Worm (Caenorhabditis elegans) whole organism, L3 larva: ENCODE measurements around the gene F54E2.5.

ENCODE experiments used
- R02D3.7 ChIP-seq: fragments of 150-350 bp; optimal IDR thresholded peaks from 2 replicates; lab custom pipeline; 2014; ENCODE audit warnings: missing biosample characterization, missing genetic modification characterization
- aly-2 ChIP-seq: fragments of 150-350 bp; optimal IDR thresholded peaks from 2 replicates; lab custom pipeline; 2014; ENCODE audit warnings: missing biosample characterization, missing genetic modification characterization
- ama-1 ChIP-seq: fragments of 150-350 bp; optimal IDR thresholded peaks from 2 replicates; lab custom pipeline; 2018
- ceh-28 ChIP-seq: fragments of 150-350 bp; optimal IDR thresholded peaks from 2 replicates; lab custom pipeline; 2014; ENCODE audit warnings: missing biosample characterization, missing genetic modification reagents, missing genetic modification characterization
- ceh-82 ChIP-seq: fragments of 150-350 bp; optimal IDR thresholded peaks from 2 replicates; lab custom pipeline; 2014; ENCODE audit warnings: missing biosample characterization, missing genetic modification characterization
- daf-12 ChIP-seq: fragments of 150-350 bp; optimal IDR thresholded peaks from 2 replicates; lab custom pipeline; 2014; ENCODE audit warnings: missing biosample characterization, missing genetic modification reagents, missing genetic modification characterization
- egl-5 ChIP-seq: fragments of 150-350 bp; optimal IDR thresholded peaks from 2 replicates; lab custom pipeline; 2017; ENCODE audit warnings: missing biosample characterization, missing genetic modification reagents, missing genetic modification characterization, inconsistent platforms
- elt-2 ChIP-seq: sonication (generic microtip); optimal IDR thresholded peaks from 2 replicates; lab custom pipeline; 2016; ENCODE audit warnings: missing genetic modification reagents, mild to moderate bottlenecking, missing genetic modification characterization, missing compliant biosample characterization
- eor-1 ChIP-seq, 2 experiments: fragments of 150-350 bp; optimal IDR thresholded peaks; 2 replicates each; lab custom pipeline; 2014 to 2018; ENCODE audit warnings: missing biosample characterization in 2 of 2, missing genetic modification characterization in 2 of 2
- fkh-2 ChIP-seq: fragments of 150-350 bp; optimal IDR thresholded peaks from 2 replicates; lab custom pipeline; 2014; ENCODE audit warnings: missing biosample characterization, missing genetic modification reagents, missing genetic modification characterization
- fos-1 ChIP-seq: fragments of 150-350 bp; optimal IDR thresholded peaks from 2 replicates; lab custom pipeline; 2014; ENCODE audit warnings: missing biosample characterization, missing genetic modification characterization
- jun-1 ChIP-seq: fragments of 150-350 bp; optimal IDR thresholded peaks from 2 replicates; lab custom pipeline; 2014; ENCODE audit warnings: missing biosample characterization, missing genetic modification reagents, missing genetic modification characterization
- lin-15B ChIP-seq: fragments of 150-350 bp; optimal IDR thresholded peaks from 2 replicates; lab custom pipeline; 2014; ENCODE audit warnings: missing biosample characterization, missing genetic modification characterization
- lin-39 ChIP-seq: fragments of 150-350 bp; optimal IDR thresholded peaks from 2 replicates; lab custom pipeline; 2018; ENCODE audit warnings: missing biosample characterization, missing genetic modification reagents, missing genetic modification characterization
- mml-1 ChIP-seq: fragments of 150-350 bp; sonication (generic microtip); optimal IDR thresholded peaks from 3 replicates; lab custom pipeline; 2014; ENCODE audit warnings: missing biosample characterization, missing genetic modification characterization
- nfya-1 ChIP-seq: sonication (generic microtip); optimal IDR thresholded peaks from 2 replicates; lab custom pipeline; 2017; ENCODE audit warnings: missing genetic modification characterization, mild to moderate bottlenecking, missing compliant biosample characterization, antibody characterized with exemption, moderate library complexity; ENCODE audit not compliant: insufficient read depth
- nhr-11 ChIP-seq: fragments of 150-350 bp; optimal IDR thresholded peaks from 2 replicates; lab custom pipeline; 2014; ENCODE audit warnings: missing biosample characterization, missing genetic modification characterization
- nhr-23 ChIP-seq: fragments of 150-350 bp; optimal IDR thresholded peaks from 2 replicates; lab custom pipeline; 2014; ENCODE audit warnings: missing biosample characterization, missing genetic modification reagents, missing genetic modification characterization
- nhr-25 ChIP-seq: sonication (generic microtip); optimal IDR thresholded peaks from 2 replicates; lab custom pipeline; 2017; ENCODE audit warnings: missing biosample characterization, missing genetic modification characterization
- nhr-28 ChIP-seq: fragments of 150-350 bp; optimal IDR thresholded peaks from 2 replicates; lab custom pipeline; 2014; ENCODE audit warnings: missing biosample characterization, missing genetic modification characterization
- nhr-43 ChIP-seq: sonication (generic microtip); optimal IDR thresholded peaks from 2 replicates; lab custom pipeline; 2016; ENCODE audit warnings: mild to moderate bottlenecking, missing genetic modification characterization, missing compliant biosample characterization; ENCODE audit not compliant: poor library complexity, severe bottlenecking
- nhr-76 ChIP-seq: fragments of 150-350 bp; sonication (generic microtip); optimal IDR thresholded peaks from 5 replicates; lab custom pipeline; 2014; ENCODE audit warnings: missing biosample characterization, missing genetic modification characterization
- pha-4 ChIP-seq: fragments of 150-350 bp; optimal IDR thresholded peaks from 2 replicates; lab custom pipeline; 2014; ENCODE audit warnings: missing biosample characterization, missing genetic modification reagents, missing genetic modification characterization
- pqm-1 ChIP-seq: fragments of 150-350 bp; optimal IDR thresholded peaks from 2 replicates; lab custom pipeline; 2017; ENCODE audit warnings: missing biosample characterization, missing genetic modification characterization, inconsistent platforms
- sea-2 ChIP-seq: fragments of 150-350 bp; sonication (generic microtip); optimal IDR thresholded peaks from 4 replicates; lab custom pipeline; 2014; ENCODE audit warnings: missing biosample characterization, missing genetic modification reagents, missing genetic modification characterization
- snpc-4 ChIP-seq: fragments of 150-350 bp; optimal IDR thresholded peaks from 2 replicates; lab custom pipeline; 2014; ENCODE audit warnings: missing biosample characterization, missing genetic modification characterization
- zag-1 ChIP-seq: fragments of 150-350 bp; optimal IDR thresholded peaks from 2 replicates; lab custom pipeline; 2014; ENCODE audit warnings: missing biosample characterization, missing genetic modification characterization

Gene F54E2.5

DNA sequence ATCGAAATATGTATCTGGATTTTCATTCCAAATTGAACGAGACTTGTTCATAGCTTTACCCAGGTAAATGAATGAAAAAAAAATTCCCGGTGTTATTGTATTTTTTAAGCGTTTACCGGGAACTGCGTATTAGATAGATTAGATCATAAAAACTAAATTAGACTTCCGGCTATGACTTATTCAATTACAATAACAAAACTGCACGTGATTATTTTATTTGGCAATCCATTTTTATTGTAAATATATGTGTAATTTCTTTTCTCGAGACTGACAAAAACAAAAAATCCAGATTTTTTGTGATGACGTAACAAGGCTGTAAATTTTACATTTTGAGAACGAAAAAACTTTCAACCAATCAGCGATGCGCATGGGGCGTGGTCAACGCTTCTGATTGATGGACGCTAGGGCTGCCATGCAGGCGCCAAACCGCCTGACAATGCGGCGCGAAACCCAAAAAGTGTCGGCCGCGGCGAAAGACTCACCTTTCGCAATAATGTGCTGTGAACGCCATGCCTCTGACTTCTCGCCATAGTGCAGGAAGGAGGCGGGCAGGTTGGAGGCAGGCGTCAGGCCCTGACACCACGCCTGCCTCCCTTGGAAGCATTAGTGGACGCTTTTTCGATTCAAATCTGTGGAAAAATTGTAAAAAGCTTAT is 5.9 kb upstream of the F54E2.5 start, which contains the start of gene srh-36:
TSS of gene srh-36 (minus strand) at position 51 of the 655 bp plus-strand sequence.
- TF ChIP-seq nhr-23 (tag; lab: Kevin White, UChicago) = no peak
- TF ChIP-seq nfya-1 (tag; lab: Kevin White, UChicago) = peak; percentile 46

DNA sequence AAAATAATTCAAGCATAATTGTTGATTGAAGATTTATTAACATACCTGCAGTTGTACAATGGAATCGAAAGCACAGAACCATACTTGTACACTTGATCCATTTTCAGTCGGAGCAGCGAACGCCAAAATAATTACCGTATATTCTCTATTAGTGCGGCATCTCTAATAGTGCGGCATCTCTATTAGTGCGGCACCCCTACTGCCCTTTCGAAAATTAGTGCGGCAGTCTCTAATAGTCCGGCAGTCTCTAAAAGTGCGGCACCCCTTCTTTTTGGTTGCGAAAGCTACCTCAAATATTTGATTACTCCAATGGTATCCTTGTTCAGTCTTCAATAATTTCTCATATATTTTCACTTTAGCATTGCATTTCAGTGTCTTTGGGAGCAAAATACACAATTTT is 2.3 kb upstream of the F54E2.5 start, which contains the start of gene srt-34:
TSS of gene srt-34 (minus strand) at position 101 of the 400 bp plus-strand sequence.
- TF ChIP-seq nhr-43 (tag; lab: Kevin White, UChicago) = no peak
- no peak for TF ChIP-seq jun-1 (tag; lab: Kevin White, UChicago)
- TF ChIP-seq R02D3.7 (tag; lab: Kevin White, UChicago) = no peak
- TF ChIP-seq lin-39 (tag; lab: Kevin White, UChicago) = no peak
- no peak for TF ChIP-seq nhr-28

DNA sequence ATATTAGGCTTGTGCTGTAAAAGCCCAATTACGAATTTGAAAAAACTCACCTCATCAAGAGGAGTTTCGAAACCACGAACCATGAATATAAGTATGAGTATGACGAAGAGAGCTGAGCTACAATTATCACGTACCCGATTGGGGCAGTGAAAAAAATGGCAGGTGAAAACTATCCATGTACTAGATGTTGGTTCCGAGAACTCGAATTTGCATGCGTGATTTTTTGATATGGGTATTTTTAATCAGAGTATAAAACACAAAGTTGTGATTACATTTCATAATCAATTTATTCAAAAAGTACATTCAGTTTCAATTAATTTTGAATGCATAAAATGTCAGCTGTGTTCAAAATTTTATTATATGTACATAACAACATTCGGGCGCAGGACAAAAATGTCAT is 2.0 kb downstream of the F54E2.5 start, which contains the start of gene F54E2.9:
TSS of gene F54E2.9 (minus strand) at position 132 of the 400 bp plus-strand sequence.
- TF ChIP-seq R02D3.7 (tag; lab: Kevin White, UChicago) = no peak

DNA sequence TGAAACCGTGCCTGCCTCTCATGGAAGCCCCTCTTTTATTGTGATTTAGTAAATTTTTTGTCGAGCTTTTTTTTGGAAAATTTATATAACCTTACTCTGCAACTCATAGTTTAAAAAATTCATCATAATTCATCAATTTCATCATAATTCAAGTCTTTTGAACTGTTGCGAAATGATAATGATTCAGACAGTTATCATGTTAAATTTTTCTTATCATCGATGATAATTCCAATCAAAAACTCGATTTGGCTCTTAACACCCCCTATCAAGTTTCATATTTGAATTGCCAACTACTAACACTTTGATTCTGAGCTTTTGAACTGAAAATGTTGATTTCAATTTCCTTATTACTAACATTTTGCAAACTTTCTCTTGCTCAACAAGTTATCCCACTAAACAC is 5.7 kb downstream of the F54E2.5 start, which contains the start of gene F54E2.1:
TSS of gene F54E2.1 (plus strand) at position 235 of the 400 bp plus-strand sequence.
- TF ChIP-seq lin-15B (tag; lab: Kevin White, UChicago) (no peak), nhr-76 (tag; lab: Kevin White, UChicago) (no peak), elt-2 (peak; percentile 95), nhr-25 (tag; lab: Kevin White, UChicago) (no peak), pqm-1 (tag; lab: Kevin White, UChicago) (peak; percentile 94), fos-1 (tag; lab: Kevin White, UChicago) (peak; percentile 64), ama-1 (lab: Kevin White, UChicago) (no peak)

DNA sequence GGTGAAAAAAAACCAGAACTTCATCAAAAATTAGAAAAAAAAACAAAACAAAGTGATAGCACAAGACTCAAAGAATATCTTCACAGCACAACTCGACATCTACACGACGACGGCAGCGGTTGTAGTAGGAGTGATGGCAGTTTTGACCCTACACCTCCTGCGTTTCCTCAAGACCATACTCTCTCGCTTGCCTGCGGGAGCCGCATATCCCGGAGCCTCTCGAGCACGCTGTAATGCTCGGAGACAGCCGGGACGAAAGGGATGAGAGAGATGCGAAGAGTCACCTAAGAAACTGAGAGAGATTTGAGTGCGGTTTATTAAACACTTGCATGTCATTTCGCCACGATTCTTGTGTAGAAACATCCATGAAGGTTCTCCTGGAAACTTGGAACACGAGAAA is 6.4 kb downstream of the F54E2.5 start:
- TF ChIP-seq daf-12 = no peak
- no peak for TF ChIP-seq nhr-43 (tag; lab: Kevin White, UChicago)
- no peak for TF ChIP-seq sea-2 (GFP tag; lab: Kevin White, UChicago)
- no peak for TF ChIP-seq fkh-2 (tag; lab: Kevin White, UChicago)
- TF ChIP-seq nhr-25 (tag; lab: Kevin White, UChicago) = no peak
- TF ChIP-seq nhr-11 = no peak
- TF ChIP-seq aly-2 = no peak
- no peak for TF ChIP-seq nhr-23 (tag; lab: Kevin White, UChicago)
- no peak for TF ChIP-seq nhr-76 (tag; lab: Kevin White, UChicago)
- no peak for TF ChIP-seq snpc-4 (tag; lab: Kevin White, UChicago)
- TF ChIP-seq zag-1 (tag; lab: Kevin White, UChicago) = no peak
- TF ChIP-seq pha-4 (tag; lab: Kevin White, UChicago) = no peak
- no peak for TF ChIP-seq jun-1 (tag; lab: Kevin White, UChicago)

DNA sequence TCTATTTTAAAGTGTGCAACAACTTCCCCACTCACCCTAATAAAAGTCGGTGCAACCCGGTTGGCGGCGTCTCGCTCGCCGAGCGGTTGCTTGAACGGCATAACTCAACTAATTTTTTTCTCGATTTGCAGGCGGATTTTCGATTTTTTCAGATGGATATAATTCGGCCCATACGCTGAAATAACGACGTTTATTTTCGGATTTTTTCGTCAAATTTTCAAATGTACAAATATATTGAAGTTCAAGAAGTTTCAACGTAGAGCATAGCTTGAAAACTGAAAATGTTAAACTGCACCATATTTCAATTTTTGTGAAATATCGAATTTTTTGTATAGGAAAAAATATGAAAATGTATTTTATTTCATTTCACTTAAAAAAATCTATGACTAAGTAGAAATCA is 8.1 kb downstream of the F54E2.5 start, which contains the start of gene ketn-1:
TSS of gene ketn-1 (minus strand) at position 101 of the 400 bp plus-strand sequence.
- TF ChIP-seq elt-2 (no peak), daf-12 (no peak), sea-2 (GFP tag; lab: Kevin White, UChicago) (no peak), eor-1 (tag; optimal IDR thresholded peaks at IDR 0.05; lab: Kevin White, UChicago) (no peak), mml-1 (no peak), ceh-82 (no peak)
- TF ChIP-seq, all 47 proteins: peak for 0

DNA sequence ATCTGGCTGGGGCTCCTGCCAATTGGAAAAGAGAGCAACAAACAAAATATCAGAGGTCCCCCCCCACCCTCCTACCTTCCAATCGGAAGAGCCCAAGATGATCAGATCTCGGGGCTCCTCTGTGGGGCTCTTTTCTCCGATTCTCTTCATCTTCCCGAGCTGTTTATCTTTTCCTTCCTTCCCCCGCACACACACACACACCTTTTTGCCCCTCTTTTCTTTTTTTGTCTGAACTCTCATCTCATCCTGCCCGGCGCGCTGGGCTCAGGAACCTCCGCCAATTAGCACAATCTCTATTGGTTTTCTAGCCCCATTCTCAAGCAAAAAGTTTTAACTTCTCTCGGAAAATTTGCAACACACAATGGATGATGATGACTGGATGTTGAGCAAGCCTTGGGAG is 12.6 kb downstream of the F54E2.5 start:
- TF ChIP-seq nfya-1 (tag; lab: Kevin White, UChicago) (peak; percentile 54), nhr-43 (tag; lab: Kevin White, UChicago) (no peak)

DNA sequence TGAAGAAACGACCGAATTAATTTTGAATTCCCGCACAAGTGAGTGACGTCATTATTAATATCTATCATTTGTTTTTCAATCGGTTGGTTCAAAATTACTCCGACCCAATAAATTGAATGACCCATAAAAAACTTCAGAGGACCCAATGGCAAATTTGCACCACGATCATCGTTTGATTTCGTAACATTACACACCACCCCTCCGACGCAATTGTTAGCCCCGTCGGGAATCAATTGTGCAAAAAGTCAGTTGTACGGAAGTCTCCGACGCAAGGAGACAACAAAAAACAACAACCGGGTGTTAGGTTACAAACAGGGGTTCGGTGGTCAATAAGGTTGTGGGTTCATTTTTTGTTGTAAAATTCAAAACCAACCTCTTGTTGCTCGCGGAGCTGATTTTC is 13.9 kb downstream of the F54E2.5 start:
- TF ChIP-seq ceh-28 (tag; lab: Kevin White, UChicago) (no peak), pha-4 (tag; lab: Kevin White, UChicago) (peak; percentile 6), snpc-4 (tag; lab: Kevin White, UChicago) (no peak), ceh-82 (no peak), egl-5 (tag; lab: Kevin White, UChicago) (peak; percentile 78)
